Fruit fly (Drosophila melanogaster) whole organism, prepupa: ENCODE measurements around the gene aph-1.

Experiments
- CG11762 ChIP-seq: fragments of 200-800 bp; sonication (Bioruptor generic); optimal IDR thresholded peaks from 3 replicates; lab custom pipeline; 2016; ENCODE audit warnings: missing biosample characterization, missing genetic modification characterization; ENCODE audit not compliant: insufficient read depth
- CG6808 ChIP-seq: fragments of 200-800 bp; sonication (Bioruptor generic); optimal IDR thresholded peaks from 3 replicates; lab custom pipeline; 2017; ENCODE audit warnings: missing biosample characterization, missing genetic modification characterization, mild to moderate bottlenecking, moderate library complexity, missing genetic modification reagents
- CG8319 ChIP-seq: fragments of 200-800 bp; sonication (Bioruptor generic); optimal IDR thresholded peaks from 3 replicates; lab custom pipeline; 2016; ENCODE audit warnings: missing biosample characterization, missing genetic modification characterization
- CG9139 ChIP-seq: fragments of 200-800 bp; sonication (Bioruptor generic); optimal IDR thresholded peaks from 3 replicates; lab custom pipeline; 2017; ENCODE audit warnings: missing biosample characterization, mild to moderate bottlenecking, missing genetic modification characterization
- Eip75B ChIP-seq: fragments of 200-800 bp; sonication (Bioruptor generic); optimal IDR thresholded peaks from 3 replicates; lab custom pipeline; 2016; ENCODE audit warnings: missing biosample characterization, missing genetic modification characterization
- Hr39 ChIP-seq: fragments of 200-800 bp; sonication (Bioruptor generic); optimal IDR thresholded peaks from 2 replicates; lab custom pipeline; 2016; ENCODE audit warnings: missing biosample characterization, missing genetic modification characterization
- Lpt ChIP-seq: fragments of 200-800 bp; sonication (Bioruptor generic); optimal IDR thresholded peaks from 3 replicates; lab custom pipeline; 2016; ENCODE audit warnings: missing biosample characterization, missing genetic modification characterization
- Smox ChIP-seq: fragments of 200-800 bp; sonication (Bioruptor generic); optimal IDR thresholded peaks from 3 replicates; lab custom pipeline; 2016; ENCODE audit warnings: missing biosample characterization, missing genetic modification characterization

DNA sequence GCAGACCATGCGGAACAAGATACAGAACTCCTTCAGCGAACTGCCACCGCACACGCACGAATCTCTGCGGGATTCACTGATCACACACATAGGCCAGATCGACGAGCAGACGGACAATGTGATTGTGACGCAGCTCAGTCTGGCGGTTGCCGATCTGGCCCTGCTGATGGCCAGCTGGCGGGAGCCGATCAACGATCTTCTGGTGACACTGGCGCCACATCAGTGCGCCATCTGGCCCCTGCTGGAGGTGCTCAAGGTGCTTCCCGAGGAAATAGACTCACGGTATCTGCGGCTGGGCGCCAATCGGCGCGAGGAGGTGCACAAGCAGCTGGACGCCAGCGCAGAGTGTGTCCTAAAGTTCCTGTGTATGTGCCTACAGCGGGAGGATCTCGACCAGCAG, 5.7 kb upstream of the aph-1 start:
- TF ChIP-seq Eip75B (GFP tag; lab: Kevin White, UChicago), result no peak
- no peak for TF ChIP-seq Smox (GFP tag; lab: Kevin White, UChicago)
- TF ChIP-seq CG11762 (GFP tag; lab: Kevin White, UChicago), result no peak
- no peak for TF ChIP-seq CG6808
- TF ChIP-seq CG9139, result no peak
- TF ChIP-seq Hr39 (GFP tag; lab: Kevin White, UChicago), result no peak
- no peak for TF ChIP-seq CG8319
- TF ChIP-seq Lpt (GFP tag; lab: Kevin White, UChicago), result no peak
